Worm (Caenorhabditis elegans) whole organism, L4 larva: Measurements from ENCODE around the gene F18C5.9.

ENCODE experiments used
- F10B5.3 ChIP-seq: sonication (generic microtip); optimal IDR thresholded peaks from 2 replicates; lab custom pipeline; 2016; ENCODE audit warnings: mild to moderate bottlenecking, missing genetic modification characterization, missing compliant biosample characterization
- F26F4.8 ChIP-seq: fragments of 200-800 bp; sonication (Bioruptor generic); conservative IDR thresholded peaks from 2 replicates; pipeline ENCODE4 v1.3.6; 2022; ENCODE audit warnings: missing genetic modification characterization, missing compliant biosample characterization
- F44E2.7 ChIP-seq: fragments of 200-800 bp; sonication (Bioruptor generic); IDR thresholded peaks from 2 replicates; pipeline ENCODE4 v2.1.2; 2022; ENCODE audit warnings: missing genetic modification characterization, missing compliant biosample characterization
- Y105C5A.15 ChIP-seq: fragments of 200-800 bp; sonication (Bioruptor generic); IDR thresholded peaks from 2 replicates; pipeline ENCODE4 v1.3.6; 2022; ENCODE audit warnings: missing genetic modification characterization, missing compliant biosample characterization
- Y5F2A.4 ChIP-seq: fragments of 200-800 bp; sonication (Bioruptor generic); optimal IDR thresholded peaks from 2 replicates; lab custom pipeline; 2018; ENCODE audit warnings: mild to moderate bottlenecking, missing genetic modification characterization, missing compliant biosample characterization
- ZK337.2 ChIP-seq: fragments of 200-800 bp; sonication (Bioruptor generic); IDR thresholded peaks from 2 replicates; pipeline ENCODE4 v1.3.6; 2022; ENCODE audit warnings: missing genetic modification reagents, missing genetic modification characterization, missing compliant biosample characterization
- ZK546.5 ChIP-seq, 2 experiments: sonication (generic microtip); optimal IDR thresholded peaks; 2 replicates each; lab custom pipeline; 2017; ENCODE audit warnings: missing biosample characterization in 2 of 2, missing genetic modification characterization in 2 of 2
- attf-4 ChIP-seq: sonication (generic microtip); optimal IDR thresholded peaks from 3 replicates; lab custom pipeline; 2017; ENCODE audit warnings: missing biosample characterization, missing genetic modification characterization
- ceh-28 ChIP-seq: fragments of 150-350 bp; optimal IDR thresholded peaks from 2 replicates; lab custom pipeline; 2014; ENCODE audit warnings: missing biosample characterization, missing genetic modification reagents, missing genetic modification characterization
- ceh-32 ChIP-seq: sonication (generic microtip); optimal IDR thresholded peaks from 2 replicates; lab custom pipeline; 2016; ENCODE audit warnings: mild to moderate bottlenecking, missing genetic modification characterization, missing compliant biosample characterization; ENCODE audit not compliant: poor library complexity
- ceh-44 ChIP-seq: fragments of 200-800 bp; sonication (Bioruptor generic); IDR thresholded peaks from 2 replicates; pipeline ENCODE4 v1.3.6; 2022; ENCODE audit warnings: missing genetic modification reagents, missing genetic modification characterization, missing compliant biosample characterization
- ceh-62 ChIP-seq: sonication (generic microtip); optimal IDR thresholded peaks from 2 replicates; lab custom pipeline; 2017; ENCODE audit warnings: missing biosample characterization, missing genetic modification characterization
- ctbp-1 ChIP-seq: fragments of 200-800 bp; sonication (Bioruptor generic); IDR thresholded peaks from 2 replicates; pipeline ENCODE4 v1.3.6; 2022; ENCODE audit warnings: missing genetic modification reagents, missing genetic modification characterization, missing compliant biosample characterization
- daf-16 ChIP-seq, 3 experiments: sonication (generic microtip); optimal IDR thresholded peaks; 2 replicates each; lab custom pipeline; 2016 to 2017; ENCODE audit warnings: missing genetic modification characterization in 3 of 3, missing genetic modification reagents in 3 of 3, mild to moderate bottlenecking in 2 of 3, missing compliant biosample characterization in 2 of 3, missing biosample characterization in 1 of 3, moderate library complexity in 1 of 3
- daf-19 ChIP-seq: fragments of 200-800 bp; sonication (Bioruptor generic); conservative IDR thresholded peaks from 2 replicates; pipeline ENCODE4 v1.3.6; 2022; ENCODE audit warnings: missing genetic modification characterization, missing compliant biosample characterization
- dmd-6 ChIP-seq: fragments of 200-800 bp; sonication (Bioruptor generic); IDR thresholded peaks from 2 replicates; pipeline ENCODE4 v1.3.6; 2022; ENCODE audit warnings: missing genetic modification reagents, missing genetic modification characterization, missing compliant biosample characterization
- dmd-9 ChIP-seq: fragments of 200-800 bp; sonication (Bioruptor generic); IDR thresholded peaks from 2 replicates; pipeline ENCODE4 v1.3.6; 2022; ENCODE audit warnings: missing genetic modification reagents, missing genetic modification characterization, missing compliant biosample characterization
- egl-27 ChIP-seq: sonication (generic microtip); optimal IDR thresholded peaks from 3 replicates; lab custom pipeline; 2017; ENCODE audit warnings: missing biosample characterization, missing genetic modification reagents, missing genetic modification characterization
- hlh-11 ChIP-seq: fragments of 200-800 bp; sonication (Bioruptor generic); optimal IDR thresholded peaks from 2 replicates; lab custom pipeline; 2018; ENCODE audit warnings: mild to moderate bottlenecking, missing genetic modification characterization, missing compliant biosample characterization
- lin-15B ChIP-seq: fragments of 150-350 bp; sonication (generic microtip); optimal IDR thresholded peaks from 3 replicates; lab custom pipeline; 2014; ENCODE audit warnings: missing biosample characterization, missing genetic modification characterization
- lin-38 ChIP-seq: fragments of 200-800 bp; sonication (Bioruptor generic); IDR thresholded peaks from 2 replicates; pipeline ENCODE4 v1.3.6; 2022; ENCODE audit warnings: missing genetic modification reagents, missing genetic modification characterization, missing compliant biosample characterization
- lin-39 ChIP-seq: fragments of 150-350 bp; optimal IDR thresholded peaks from 2 replicates; lab custom pipeline; 2014; ENCODE audit warnings: missing biosample characterization, missing genetic modification reagents, missing genetic modification characterization
- lsy-2 ChIP-seq, 2 experiments: fragments of 150-350 bp in 1 of 2; sonication (generic microtip) in 1 of 2; optimal IDR thresholded peaks; 2 replicates each; lab custom pipeline; 2014 to 2017; ENCODE audit warnings: missing biosample characterization in 2 of 2, missing genetic modification characterization in 2 of 2
- mep-1 ChIP-seq: fragments of 150-350 bp; sonication (generic microtip); optimal IDR thresholded peaks from 3 replicates; lab custom pipeline; 2014; ENCODE audit warnings: missing biosample characterization, missing genetic modification characterization
- mes-2 ChIP-seq: sonication (generic microtip); optimal IDR thresholded peaks from 2 replicates; lab custom pipeline; 2016; ENCODE audit warnings: missing genotype, mild to moderate bottlenecking, missing genetic modification characterization, missing compliant biosample characterization; ENCODE audit not compliant: poor library complexity, severe bottlenecking
- mxl-2 ChIP-seq: fragments of 200-800 bp; sonication (Bioruptor generic); conservative IDR thresholded peaks from 2 replicates; pipeline ENCODE4 v1.3.6; 2022; ENCODE audit warnings: missing genetic modification reagents, missing genetic modification characterization, missing compliant biosample characterization
- nhr-102 ChIP-seq: sonication (generic microtip); optimal IDR thresholded peaks from 2 replicates; lab custom pipeline; 2016; ENCODE audit warnings: mild to moderate bottlenecking, missing genetic modification characterization, moderate library complexity, missing compliant biosample characterization
- nhr-11 ChIP-seq: fragments of 150-350 bp; optimal IDR thresholded peaks from 2 replicates; lab custom pipeline; 2014; ENCODE audit warnings: missing biosample characterization, missing genetic modification characterization
- nhr-111 ChIP-seq: fragments of 200-800 bp; sonication (Bioruptor generic); optimal IDR thresholded peaks from 2 replicates; lab custom pipeline; 2018; ENCODE audit warnings: mild to moderate bottlenecking, missing genetic modification characterization, missing compliant biosample characterization
- nhr-237 ChIP-seq: sonication (generic microtip); optimal IDR thresholded peaks from 2 replicates; lab custom pipeline; 2017; ENCODE audit warnings: missing biosample characterization, missing genetic modification characterization
- nhr-48 ChIP-seq: sonication (generic microtip); optimal IDR thresholded peaks from 2 replicates; lab custom pipeline; 2016; ENCODE audit warnings: mild to moderate bottlenecking, missing genetic modification characterization, missing compliant biosample characterization
- nhr-6 ChIP-seq: fragments of 150-350 bp; optimal IDR thresholded peaks from 2 replicates; lab custom pipeline; 2014; ENCODE audit warnings: missing biosample characterization, missing genetic modification characterization
- rbr-2 ChIP-seq: sonication (generic microtip); optimal IDR thresholded peaks from 2 replicates; lab custom pipeline; 2016; ENCODE audit warnings: missing genotype, missing genetic modification characterization, missing compliant biosample characterization
- sdz-12 ChIP-seq: fragments of 200-800 bp; sonication (Bioruptor generic); optimal IDR thresholded peaks from 2 replicates; lab custom pipeline; 2018; ENCODE audit warnings: mild to moderate bottlenecking, missing genetic modification characterization, missing compliant biosample characterization
- set-16 ChIP-seq: fragments of 200-800 bp; sonication (Bioruptor generic); IDR thresholded peaks from 2 replicates; pipeline ENCODE4 v1.3.6; 2022; ENCODE audit warnings: missing genetic modification reagents, missing genetic modification characterization, missing compliant biosample characterization
- skn-1 ChIP-seq: fragments of 150-350 bp; optimal IDR thresholded peaks from 2 replicates; lab custom pipeline; 2014; ENCODE audit warnings: missing biosample characterization, missing genetic modification characterization
- snpc-4 ChIP-seq: fragments of 150-350 bp; optimal IDR thresholded peaks from 2 replicates; lab custom pipeline; 2014; ENCODE audit warnings: missing biosample characterization, missing genetic modification characterization
- spr-1 ChIP-seq: sonication (generic microtip); optimal IDR thresholded peaks from 2 replicates; lab custom pipeline; 2016; ENCODE audit warnings: mild to moderate bottlenecking, missing genetic modification characterization, missing compliant biosample characterization
- spr-3 ChIP-seq: fragments of 200-800 bp; sonication (Bioruptor generic); optimal IDR thresholded peaks from 2 replicates; lab custom pipeline; 2018; ENCODE audit warnings: mild to moderate bottlenecking, missing genetic modification characterization, missing compliant biosample characterization
- tag-97 ChIP-seq: fragments of 200-800 bp; sonication (Bioruptor generic); IDR thresholded peaks from 2 replicates; pipeline ENCODE4 v1.3.6; 2022; ENCODE audit warnings: missing genetic modification characterization, missing compliant biosample characterization
- unc-62 ChIP-seq, 3 experiments: fragments of 150-350 bp in 1 of 3; sonication (generic microtip); optimal IDR thresholded peaks in 2 of 3; peaks in 1 of 3; 1 replicate in 1 of 3; 2 replicates in 2 of 3; lab custom pipeline; 2014 to 2017; ENCODE audit warnings: missing biosample characterization in 3 of 3, missing genetic modification characterization in 3 of 3, missing genetic modification reagents in 3 of 3, missing genotype in 1 of 3
- zag-1 ChIP-seq: fragments of 150-350 bp; optimal IDR thresholded peaks from 2 replicates; lab custom pipeline; 2014; ENCODE audit warnings: missing biosample characterization, missing genetic modification characterization
- zfp-2 ChIP-seq: sonication (generic microtip); optimal IDR thresholded peaks from 2 replicates; lab custom pipeline; 2016; ENCODE audit warnings: mild to moderate bottlenecking, missing genetic modification characterization, missing compliant biosample characterization
- zfp-3 ChIP-seq: fragments of 200-800 bp; sonication (Bioruptor generic); conservative IDR thresholded peaks from 2 replicates; pipeline ENCODE4 v1.3.6; 2022; ENCODE audit warnings: missing genetic modification reagents, missing genetic modification characterization, missing compliant biosample characterization
- ztf-7 ChIP-seq: fragments of 150-350 bp; optimal IDR thresholded peaks from 2 replicates; lab custom pipeline; 2014; ENCODE audit warnings: missing biosample characterization, missing genetic modification characterization

Gene F18C5.9

DNA sequence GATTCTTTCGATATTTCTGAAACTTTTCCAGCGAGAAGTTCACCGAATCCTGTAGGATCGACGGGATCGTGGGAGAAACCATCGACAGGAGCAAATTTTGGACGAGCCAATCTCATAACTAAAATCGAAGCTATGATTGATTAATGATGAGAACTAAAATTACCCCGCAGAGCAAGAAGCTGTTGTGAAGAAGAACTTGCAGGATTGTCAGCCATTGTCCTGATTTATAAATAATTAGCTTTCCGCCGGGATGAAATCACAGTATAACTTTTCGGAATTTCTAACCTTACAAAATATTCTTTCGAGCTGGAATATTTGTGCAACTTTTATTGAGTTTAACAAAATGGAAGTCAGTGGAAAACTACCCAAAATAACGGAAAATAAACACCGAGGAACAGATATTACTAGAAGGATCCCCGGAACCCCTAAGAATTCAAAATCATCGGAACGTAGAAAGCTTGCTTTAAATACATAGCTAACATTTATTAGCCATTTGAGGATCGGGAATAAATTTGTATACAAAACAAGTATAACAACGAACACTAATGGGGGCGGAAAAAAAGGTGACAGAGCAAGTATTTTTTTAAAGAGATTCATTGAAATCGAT, 20.4 kb downstream of the F18C5.9 start, which contains the start of gene C56C10.7 (continued):
- TF ChIP-seq hlh-11 (tag; lab: Kevin White, UChicago) (no peak), dmd-6 (GFP tag; lab: Robert Waterston, UW) (no peak), dmd-9 (GFP tag; lab: Robert Waterston, UW) (no peak), F44E2.7 (0 out of 2 replicates have a peak, but pooled peaks have one; percentile 72), daf-16 (GFP tag; optimal IDR thresholded peaks at IDR 0.05; lab: Kevin White, UChicago) (no peak), daf-16 (tag; optimal IDR thresholded peaks at IDR 0.05; lab: Kevin White, UChicago) (peak; percentile 14), ceh-44 (no peak), zag-1 (no peak), mes-2 (tag; lab: Kevin White, UChicago) (no peak), zfp-2 (tag; lab: Kevin White, UChicago) (no peak), ceh-62 (tag; lab: Kevin White, UChicago) (no peak), snpc-4 (tag; lab: Kevin White, UChicago) (no peak)

DNA sequence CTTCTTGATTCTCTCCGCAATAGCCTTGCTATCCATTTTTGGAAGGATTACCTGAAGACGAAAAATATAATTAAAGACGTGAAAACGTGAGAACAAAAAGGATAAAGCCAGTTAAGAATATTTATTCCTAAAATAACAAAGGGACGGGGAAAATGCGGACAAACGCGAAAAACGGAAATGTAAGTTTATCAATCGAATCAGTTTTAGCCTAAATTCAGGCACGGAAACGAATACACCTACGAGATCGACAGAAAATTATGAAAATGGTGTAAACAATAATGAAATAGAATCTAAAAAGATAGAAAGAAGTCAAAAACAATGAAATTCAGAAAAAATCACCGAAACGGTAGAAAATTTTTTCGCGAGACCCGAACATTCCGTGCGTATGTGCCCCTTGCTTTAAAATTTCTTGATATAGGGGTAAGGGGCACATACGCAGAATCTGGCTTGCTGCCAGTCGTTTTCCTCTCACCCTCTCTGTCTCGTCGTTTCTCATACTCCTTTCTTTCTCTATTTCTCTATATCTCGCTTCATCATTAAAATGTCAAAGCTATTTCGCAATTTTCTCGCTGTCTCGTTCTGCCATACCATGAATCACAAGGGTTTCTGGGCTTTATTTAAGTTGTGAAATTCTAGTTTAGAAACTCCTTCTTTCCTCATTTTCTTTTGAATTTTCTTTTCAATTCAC, 21.8 kb downstream of the F18C5.9 start, which contains the start of gene icd-1:
Gene icd-1, minus strand, starts transcription at position 51 of the 688 bp plus-strand sequence.
- peak; percentile 56 for TF ChIP-seq Y5F2A.4 (GFP tag; lab: Kevin White, UChicago)
- no peak for TF ChIP-seq attf-4
- peak; percentile 89 for TF ChIP-seq ctbp-1 (GFP tag; lab: Robert Waterston, UW)
- no peak for TF ChIP-seq dmd-9 (GFP tag; lab: Robert Waterston, UW)
- TF ChIP-seq lin-39 (tag; lab: Kevin White, UChicago), result no peak
- TF ChIP-seq skn-1 (tag; lab: Kevin White, UChicago), result no peak
- no peak for TF ChIP-seq ZK337.2 (GFP tag; lab: Robert Waterston, UW)
- no peak for TF ChIP-seq mxl-2 (GFP tag; lab: Robert Waterston, UW)
- TF ChIP-seq ZK546.5 (tag; optimal IDR thresholded peaks at IDR 0.05; lab: Kevin White, UChicago), result peak in 1 of 2 experiments; percentile 51
- no peak for TF ChIP-seq sdz-12 (GFP tag; lab: Kevin White, UChicago)
- no peak for TF ChIP-seq F44E2.7
- TF ChIP-seq spr-1, result peak; percentile 81
- no peak for TF ChIP-seq ceh-62 (tag; lab: Kevin White, UChicago)
- peak; percentile 78 for TF ChIP-seq ztf-7
- peak; percentile 97 for TF ChIP-seq mep-1 (tag; lab: Kevin White, UChicago)
- TF ChIP-seq tag-97 (GFP tag; lab: Robert Waterston, UW), result 0 out of 2 replicates have a peak, but pooled peaks have one; percentile 37
- peak; percentile 93 for TF ChIP-seq nhr-102 (tag; lab: Kevin White, UChicago)
- TF ChIP-seq lin-15B (tag; lab: Kevin White, UChicago), result peak; percentile 58
- peak; percentile 38; the same call in 1 of the 2 replicates for TF ChIP-seq set-16 (GFP tag; lab: Robert Waterston, UW)
- peak; percentile 63; the same call in 1 of the 2 replicates for TF ChIP-seq zfp-3
- TF ChIP-seq nhr-237 (tag; lab: Kevin White, UChicago), result peak; percentile 18
- TF ChIP-seq F26F4.8 (GFP tag; lab: Robert Waterston, UW), result no peak
- peak; percentile 91 to 95 for TF ChIP-seq lsy-2 (tag; optimal IDR thresholded peaks at IDR 0.05; lab: Kevin White, UChicago)
- peak; percentile 47 for TF ChIP-seq ceh-28 (tag; lab: Kevin White, UChicago)
- TF ChIP-seq F10B5.3 (tag; lab: Kevin White, UChicago), result peak; percentile 69
- peak; percentile 71 for TF ChIP-seq spr-3 (GFP tag; lab: Kevin White, UChicago)
- peak; percentile 91 for TF ChIP-seq dmd-6 (GFP tag; lab: Robert Waterston, UW)
- peak; percentile 91 for TF ChIP-seq lin-38 (GFP tag; lab: Robert Waterston, UW)
- peak in 1 of 2 experiments; percentile 98 for TF ChIP-seq unc-62 (GFP tag; optimal IDR thresholded peaks at IDR 0.05 in 1 of 2; lab: Kevin White, UChicago)
- no peak for TF ChIP-seq unc-62 (tag; optimal IDR thresholded peaks at IDR 0.05; lab: Kevin White, UChicago)
- no peak for TF ChIP-seq snpc-4 (tag; lab: Kevin White, UChicago)
- TF ChIP-seq rbr-2 (tag; lab: Kevin White, UChicago), result peak; percentile 95
- no peak; the same call in 1 of the 2 replicates for TF ChIP-seq Y105C5A.15 (GFP tag; lab: Robert Waterston, UW)
- TF ChIP-seq nhr-111 (GFP tag; lab: Kevin White, UChicago), result no peak
- peak; percentile 92 for TF ChIP-seq nhr-48
- TF ChIP-seq nhr-11 (tag; lab: Kevin White, UChicago), result peak; percentile 95
- peak; percentile 57 for TF ChIP-seq nhr-6 (tag; lab: Kevin White, UChicago)
- 0 out of 2 replicates have a peak, but pooled peaks have one; percentile 30 for TF ChIP-seq ceh-44
- TF ChIP-seq daf-19 (GFP tag; lab: Robert Waterston, UW), result peak; percentile 88
- no peak for TF ChIP-seq egl-27 (tag; lab: Kevin White, UChicago)
- TF ChIP-seq ceh-32 (tag; lab: Kevin White, UChicago), result peak; percentile 17
